Worm (Caenorhabditis elegans) whole organism, L4 larva: ENCODE data around the gene got-2.2.

Source experiments
- F10B5.3 ChIP-seq: sonication (generic microtip); optimal IDR thresholded peaks from 2 replicates; lab custom pipeline; 2016; ENCODE audit warnings: mild to moderate bottlenecking, missing genetic modification characterization, missing compliant biosample characterization
- F44E2.7 ChIP-seq: fragments of 200-800 bp; sonication (Bioruptor generic); IDR thresholded peaks from 2 replicates; pipeline ENCODE4 v2.1.2; 2022; ENCODE audit warnings: missing genetic modification characterization, missing compliant biosample characterization
- T20F7.1 ChIP-seq: fragments of 200-800 bp; sonication (Bioruptor generic); optimal IDR thresholded peaks from 2 replicates; lab custom pipeline; 2018; ENCODE audit warnings: mild to moderate bottlenecking, missing genetic modification characterization, missing compliant biosample characterization
- T26A8.4 ChIP-seq: fragments of 200-800 bp; sonication (Bioruptor generic); IDR thresholded peaks from 2 replicates; pipeline ENCODE4 v1.3.6; 2022; ENCODE audit warnings: missing genetic modification characterization, missing compliant biosample characterization
- Y48G9A.11 ChIP-seq: fragments of 200-800 bp; sonication (Bioruptor generic); IDR thresholded peaks from 2 replicates; pipeline ENCODE4 v1.3.6; 2022; ENCODE audit warnings: missing genetic modification reagents, missing genetic modification characterization, missing compliant biosample characterization
- aha-1 ChIP-seq: fragments of 150-350 bp; peaks from one replicate; lab custom pipeline; 2014; ENCODE audit warnings: missing biosample characterization, missing genetic modification characterization
- ceh-28 ChIP-seq: fragments of 150-350 bp; optimal IDR thresholded peaks from 2 replicates; lab custom pipeline; 2014; ENCODE audit warnings: missing biosample characterization, missing genetic modification reagents, missing genetic modification characterization
- ceh-44 ChIP-seq: fragments of 200-800 bp; sonication (Bioruptor generic); IDR thresholded peaks from 2 replicates; pipeline ENCODE4 v1.3.6; 2022; ENCODE audit warnings: missing genetic modification reagents, missing genetic modification characterization, missing compliant biosample characterization
- ceh-82 ChIP-seq: sonication (generic microtip); optimal IDR thresholded peaks from 2 replicates; lab custom pipeline; 2017; ENCODE audit warnings: missing biosample characterization, missing genetic modification characterization
- ces-1 ChIP-seq: fragments of 150-350 bp; sonication (generic microtip); optimal IDR thresholded peaks from 4 replicates; lab custom pipeline; 2014; ENCODE audit warnings: missing biosample characterization, missing genetic modification reagents, missing genetic modification characterization
- daf-16 ChIP-seq, 3 experiments: sonication (generic microtip); optimal IDR thresholded peaks; 2 replicates each; lab custom pipeline; 2016 to 2017; ENCODE audit warnings: missing genetic modification characterization in 3 of 3, missing genetic modification reagents in 3 of 3, mild to moderate bottlenecking in 2 of 3, missing compliant biosample characterization in 2 of 3, missing biosample characterization in 1 of 3, moderate library complexity in 1 of 3
- daf-19 ChIP-seq: fragments of 200-800 bp; sonication (Bioruptor generic); conservative IDR thresholded peaks from 2 replicates; pipeline ENCODE4 v1.3.6; 2022; ENCODE audit warnings: missing genetic modification characterization, missing compliant biosample characterization
- daf-8 ChIP-seq: fragments of 200-800 bp; sonication (Bioruptor generic); IDR thresholded peaks from 2 replicates; pipeline ENCODE4 v1.3.6; 2022; ENCODE audit warnings: missing genetic modification characterization, missing compliant biosample characterization
- dmd-6 ChIP-seq: fragments of 200-800 bp; sonication (Bioruptor generic); IDR thresholded peaks from 2 replicates; pipeline ENCODE4 v1.3.6; 2022; ENCODE audit warnings: missing genetic modification reagents, missing genetic modification characterization, missing compliant biosample characterization
- dmd-8 ChIP-seq: fragments of 200-800 bp; sonication (Bioruptor generic); IDR thresholded peaks from 2 replicates; pipeline ENCODE4 v1.3.6; 2022; ENCODE audit warnings: missing genetic modification characterization, missing compliant biosample characterization
- dmd-9 ChIP-seq: fragments of 200-800 bp; sonication (Bioruptor generic); IDR thresholded peaks from 2 replicates; pipeline ENCODE4 v1.3.6; 2022; ENCODE audit warnings: missing genetic modification reagents, missing genetic modification characterization, missing compliant biosample characterization
- dve-1 ChIP-seq: sonication (generic microtip); optimal IDR thresholded peaks from 2 replicates; lab custom pipeline; 2017; ENCODE audit warnings: antibody characterized with exemption, mild to moderate bottlenecking, missing genetic modification characterization, missing compliant biosample characterization; ENCODE audit not compliant: insufficient read depth
- egl-27 ChIP-seq: sonication (generic microtip); optimal IDR thresholded peaks from 3 replicates; lab custom pipeline; 2017; ENCODE audit warnings: missing biosample characterization, missing genetic modification reagents, missing genetic modification characterization
- egl-43 ChIP-seq: fragments of 200-800 bp; sonication (Bioruptor generic); IDR thresholded peaks from 2 replicates; pipeline ENCODE4 v1.3.6; 2022; ENCODE audit warnings: missing genetic modification reagents, missing genetic modification characterization, missing compliant biosample characterization
- hif-1 ChIP-seq, 2 experiments: sonication (generic microtip); optimal IDR thresholded peaks; 2 replicates each; lab custom pipeline; 2016 to 2017; ENCODE audit warnings: missing compliant biosample characterization in 2 of 2, missing genetic modification characterization in 2 of 2, missing genetic modification reagents in 2 of 2, missing genotype in 2 of 2, mild to moderate bottlenecking in 1 of 2
- hlh-11 ChIP-seq: fragments of 200-800 bp; sonication (Bioruptor generic); optimal IDR thresholded peaks from 2 replicates; lab custom pipeline; 2018; ENCODE audit warnings: mild to moderate bottlenecking, missing genetic modification characterization, missing compliant biosample characterization
- hlh-30 ChIP-seq: sonication (generic microtip); optimal IDR thresholded peaks from 2 replicates; lab custom pipeline; 2017; ENCODE audit warnings: antibody characterized with exemption, mild to moderate bottlenecking, missing genetic modification characterization, missing compliant biosample characterization; ENCODE audit not compliant: insufficient read depth
- hmg-1.1 ChIP-seq: fragments of 200-800 bp; sonication (Bioruptor generic); IDR thresholded peaks from 2 replicates; pipeline ENCODE4 v1.3.6; 2022; ENCODE audit warnings: missing genetic modification reagents, missing genetic modification characterization, missing compliant biosample characterization
- lin-15B ChIP-seq: fragments of 150-350 bp; sonication (generic microtip); optimal IDR thresholded peaks from 3 replicates; lab custom pipeline; 2014; ENCODE audit warnings: missing biosample characterization, missing genetic modification characterization
- lsy-2 ChIP-seq, 2 experiments: fragments of 150-350 bp in 1 of 2; sonication (generic microtip) in 1 of 2; optimal IDR thresholded peaks; 2 replicates each; lab custom pipeline; 2014 to 2017; ENCODE audit warnings: missing biosample characterization in 2 of 2, missing genetic modification characterization in 2 of 2
- mdt-29 ChIP-seq: fragments of 200-800 bp; sonication (Bioruptor generic); IDR thresholded peaks from 2 replicates; pipeline ENCODE4 v1.3.6; 2022; ENCODE audit warnings: missing genetic modification reagents, missing genetic modification characterization, missing compliant biosample characterization
- mep-1 ChIP-seq: fragments of 150-350 bp; sonication (generic microtip); optimal IDR thresholded peaks from 3 replicates; lab custom pipeline; 2014; ENCODE audit warnings: missing biosample characterization, missing genetic modification characterization
- mxl-2 ChIP-seq: fragments of 200-800 bp; sonication (Bioruptor generic); conservative IDR thresholded peaks from 2 replicates; pipeline ENCODE4 v1.3.6; 2022; ENCODE audit warnings: missing genetic modification reagents, missing genetic modification characterization, missing compliant biosample characterization
- mxl-3 ChIP-seq: fragments of 200-800 bp; sonication (Bioruptor generic); optimal IDR thresholded peaks from 2 replicates; lab custom pipeline; 2018; ENCODE audit warnings: mild to moderate bottlenecking, missing genetic modification characterization, missing compliant biosample characterization
- nhr-10 ChIP-seq: fragments of 150-350 bp; optimal IDR thresholded peaks from 2 replicates; lab custom pipeline; 2014; ENCODE audit warnings: missing biosample characterization, missing genetic modification characterization
- nhr-102 ChIP-seq: sonication (generic microtip); optimal IDR thresholded peaks from 2 replicates; lab custom pipeline; 2016; ENCODE audit warnings: mild to moderate bottlenecking, missing genetic modification characterization, moderate library complexity, missing compliant biosample characterization
- nhr-11 ChIP-seq: fragments of 150-350 bp; optimal IDR thresholded peaks from 2 replicates; lab custom pipeline; 2014; ENCODE audit warnings: missing biosample characterization, missing genetic modification characterization
- nhr-237 ChIP-seq: sonication (generic microtip); optimal IDR thresholded peaks from 2 replicates; lab custom pipeline; 2017; ENCODE audit warnings: missing biosample characterization, missing genetic modification characterization
- nhr-28 ChIP-seq: fragments of 150-350 bp; optimal IDR thresholded peaks from 2 replicates; lab custom pipeline; 2014; ENCODE audit warnings: missing biosample characterization, missing genetic modification characterization
- nhr-48 ChIP-seq: sonication (generic microtip); optimal IDR thresholded peaks from 2 replicates; lab custom pipeline; 2016; ENCODE audit warnings: mild to moderate bottlenecking, missing genetic modification characterization, missing compliant biosample characterization
- nhr-77 ChIP-seq: fragments of 150-350 bp; optimal IDR thresholded peaks from 2 replicates; lab custom pipeline; 2014; ENCODE audit warnings: missing biosample characterization, missing genetic modification characterization
- pha-4 ChIP-seq, 2 experiments: fragments of 150-350 bp in 1 of 2; fragments of 200-800 bp in 1 of 2; sonication (Bioruptor generic) in 1 of 2; IDR thresholded peaks in 1 of 2; optimal IDR thresholded peaks in 1 of 2; 2 replicates each; pipeline versions ENCODE4 v1.3.6 to Lab custom; 2014 to 2022; ENCODE audit warnings: missing genetic modification characterization in 2 of 2, missing genetic modification reagents in 2 of 2, missing biosample characterization in 1 of 2, missing compliant biosample characterization in 1 of 2
- php-3 ChIP-seq: fragments of 200-800 bp; sonication (Bioruptor generic); IDR thresholded peaks from 2 replicates; pipeline ENCODE4 v1.3.6; 2022; ENCODE audit warnings: missing genetic modification reagents, missing genetic modification characterization, missing compliant biosample characterization
- pqm-1 ChIP-seq: sonication (generic microtip); optimal IDR thresholded peaks from 2 replicates; lab custom pipeline; 2017; ENCODE audit warnings: missing biosample characterization, missing genetic modification characterization
- rbr-2 ChIP-seq: sonication (generic microtip); optimal IDR thresholded peaks from 2 replicates; lab custom pipeline; 2016; ENCODE audit warnings: missing genotype, missing genetic modification characterization, missing compliant biosample characterization
- tag-97 ChIP-seq: fragments of 200-800 bp; sonication (Bioruptor generic); IDR thresholded peaks from 2 replicates; pipeline ENCODE4 v1.3.6; 2022; ENCODE audit warnings: missing genetic modification characterization, missing compliant biosample characterization
- tra-1 ChIP-seq: fragments of 200-800 bp; sonication (Bioruptor generic); IDR thresholded peaks from 2 replicates; pipeline ENCODE4 v1.3.6; 2022; ENCODE audit warnings: missing genetic modification reagents, missing genetic modification characterization, missing compliant biosample characterization
- unc-39 ChIP-seq: sonication (generic microtip); optimal IDR thresholded peaks from 2 replicates; lab custom pipeline; 2017; ENCODE audit warnings: missing biosample characterization, missing genetic modification characterization
- unc-62 ChIP-seq, 3 experiments: fragments of 150-350 bp in 1 of 3; sonication (generic microtip); optimal IDR thresholded peaks in 2 of 3; peaks in 1 of 3; 1 replicate in 1 of 3; 2 replicates in 2 of 3; lab custom pipeline; 2014 to 2017; ENCODE audit warnings: missing biosample characterization in 3 of 3, missing genetic modification characterization in 3 of 3, missing genetic modification reagents in 3 of 3, missing genotype in 1 of 3
- zip-11 ChIP-seq: fragments of 200-800 bp; sonication (Bioruptor generic); IDR thresholded peaks from 2 replicates; pipeline ENCODE4 v1.3.6; 2022; ENCODE audit warnings: missing genetic modification characterization, missing compliant biosample characterization
- ztf-7 ChIP-seq: fragments of 150-350 bp; optimal IDR thresholded peaks from 2 replicates; lab custom pipeline; 2014; ENCODE audit warnings: missing biosample characterization, missing genetic modification characterization

The got-2.2 gene

DNA sequence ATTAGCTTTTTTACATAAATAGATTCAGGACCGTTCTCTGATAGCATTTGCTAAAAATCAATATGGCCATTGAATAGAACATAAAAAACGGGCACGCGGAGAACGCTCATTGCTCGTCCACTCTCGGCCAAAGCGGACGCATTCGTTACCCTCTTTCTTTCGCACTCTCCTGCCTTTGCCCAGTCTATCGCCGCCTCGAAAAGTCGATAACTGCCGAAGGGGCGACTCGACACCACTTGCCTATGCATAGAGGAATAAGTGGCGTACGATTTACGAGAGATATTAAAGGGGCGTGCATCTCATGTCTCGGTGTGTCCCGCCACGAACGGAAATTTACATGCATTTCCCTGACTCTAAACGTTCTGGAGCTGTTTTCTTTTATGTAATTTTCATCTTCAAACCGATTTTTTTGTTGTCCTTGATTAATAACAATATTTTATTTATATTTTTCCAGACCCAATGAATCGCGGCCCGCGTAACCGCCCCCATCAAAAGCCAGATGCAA, 22.5 kb downstream of the got-2.2 start, which contains the start of gene W05H9.4 (continued):
- TF ChIP-seq egl-43 (no peak), rbr-2 (tag; lab: Kevin White, UChicago) (peak; percentile 48), ceh-28 (peak; percentile 65), dmd-8 (GFP tag; lab: Robert Waterston, UW) (no peak), nhr-237 (tag; lab: Kevin White, UChicago) (no peak), dmd-9 (GFP tag; lab: Robert Waterston, UW) (no peak), pqm-1 (no peak), mxl-2 (GFP tag; lab: Robert Waterston, UW) (no peak), tag-97 (no peak), hlh-11 (tag; lab: Kevin White, UChicago) (peak; percentile 53), ces-1 (no peak), lin-15B (tag; lab: Kevin White, UChicago) (no peak), unc-39 (no peak)

DNA sequence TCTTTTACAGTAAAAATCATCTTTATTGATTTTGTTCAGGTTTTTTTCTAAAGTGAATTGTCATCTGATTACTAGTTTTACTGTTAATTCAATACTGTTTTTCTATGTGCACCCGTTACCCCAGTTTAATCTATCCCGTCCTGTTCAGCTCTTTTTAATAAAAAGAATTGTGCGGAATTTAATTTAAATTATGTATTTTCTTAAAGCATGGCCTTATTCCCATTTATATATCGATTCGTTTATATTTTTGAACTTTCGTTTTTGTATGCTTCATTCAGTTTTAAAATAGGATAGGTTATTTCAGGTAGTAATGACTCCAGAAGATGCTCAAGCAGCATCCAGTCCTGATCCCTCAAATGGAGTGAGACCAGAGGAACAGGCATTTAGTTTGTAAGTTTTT, 26.0 kb downstream of the got-2.2 start, which contains the start of gene W05H9.2:
Gene W05H9.2 (plus strand): TSS at position 301 of the 400 bp plus-strand sequence.
- TF ChIP-seq hif-1 (tag; optimal IDR thresholded peaks at IDR 0.05; lab: Kevin White, UChicago), result no peak
- TF ChIP-seq ceh-44 (GFP tag; lab: Robert Waterston, UW), result no peak
- no peak for TF ChIP-seq nhr-11 (tag; lab: Kevin White, UChicago)
- no peak for TF ChIP-seq ceh-82

DNA sequence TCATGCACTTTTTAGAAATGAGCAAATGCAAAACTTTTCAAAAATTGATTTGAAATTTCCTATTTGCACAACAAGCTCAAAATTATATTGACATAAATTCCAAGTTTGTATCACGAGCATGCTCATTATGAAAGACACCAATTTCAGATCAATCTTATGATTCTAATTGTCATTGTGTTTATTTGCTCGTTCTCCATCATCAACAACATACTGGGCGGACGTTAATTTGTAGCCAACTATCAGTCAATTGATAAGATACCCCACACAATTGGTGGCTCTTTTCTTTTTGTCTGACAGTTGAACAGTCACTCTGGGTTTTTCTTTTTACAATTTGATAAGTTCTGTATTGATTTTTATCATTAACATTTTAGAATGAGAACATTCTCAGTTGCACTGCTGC, 30.9 kb downstream of the got-2.2 start, which contains the start of gene lro-1:
Gene lro-1 (plus strand): TSS at position 372 of the 400 bp plus-strand sequence.
- TF ChIP-seq pha-4 (GFP tag; IDR thresholded peaks at IDR 0.05; lab: Robert Waterston, UW) (no peak), pha-4 (tag; optimal IDR thresholded peaks at IDR 0.05; lab: Kevin White, UChicago) (no peak), daf-19 (GFP tag; lab: Robert Waterston, UW) (no peak), tra-1 (GFP tag; lab: Robert Waterston, UW) (0 out of 2 replicates have a peak, but pooled peaks have one; percentile 49), T20F7.1 (peak; percentile 56), nhr-10 (tag; lab: Kevin White, UChicago) (peak; percentile 30), zip-11 (GFP tag; lab: Robert Waterston, UW) (no peak), hif-1 (tag; optimal IDR thresholded peaks at IDR 0.05; lab: Kevin White, UChicago) (peak in 1 of 2 experiments; percentile 49), mxl-3 (GFP tag; lab: Kevin White, UChicago) (no peak), mdt-29 (0 out of 2 replicates have a peak, but pooled peaks have one; percentile 15), nhr-48 (tag; lab: Kevin White, UChicago) (peak; percentile 54), lsy-2 (tag; optimal IDR thresholded peaks at IDR 0.05; lab: Kevin White, UChicago) (peak in 1 of 2 experiments; percentile 17), hlh-11 (tag; lab: Kevin White, UChicago) (peak; percentile 89), hmg-1.1 (GFP tag; lab: Robert Waterston, UW) (no peak), nhr-102 (tag; lab: Kevin White, UChicago) (peak; percentile 37), nhr-77 (tag; lab: Kevin White, UChicago) (peak; percentile 70), aha-1 (peak; percentile 10), nhr-28 (tag; lab: Kevin White, UChicago) (peak; percentile 94), T26A8.4 (GFP tag; lab: Robert Waterston, UW) (0 out of 2 replicates have a peak, but pooled peaks have one; percentile 11), F44E2.7 (GFP tag; lab: Robert Waterston, UW) (no peak), mxl-2 (GFP tag; lab: Robert Waterston, UW) (no peak), dve-1 (peak; percentile 94), hlh-30 (tag; lab: Kevin White, UChicago) (peak; percentile 76), pqm-1 (peak; percentile 93), egl-27 (no peak), dmd-6 (GFP tag; lab: Robert Waterston, UW) (peak; percentile 90), mep-1 (tag; lab: Kevin White, UChicago) (peak; percentile 50), php-3 (GFP tag; lab: Robert Waterston, UW) (peak; percentile 88), daf-16 (GFP tag; optimal IDR thresholded peaks at IDR 0.05; lab: Kevin White, UChicago) (peak in 1 of 2 experiments; percentile 85), daf-16 (tag; optimal IDR thresholded peaks at IDR 0.05; lab: Kevin White, UChicago) (peak; percentile 99), daf-8 (GFP tag; lab: Robert Waterston, UW) (no peak), Y48G9A.11 (no peak), F10B5.3 (tag; lab: Kevin White, UChicago) (no peak), ztf-7 (peak; percentile 50), unc-62 (GFP tag; optimal IDR thresholded peaks at IDR 0.05 in 1 of 2; lab: Kevin White, UChicago) (peak in 1 of 2 experiments; percentile 66), unc-62 (tag; optimal IDR thresholded peaks at IDR 0.05; lab: Kevin White, UChicago) (no peak)
